Worm (Caenorhabditis elegans) whole organism, young adult: ENCODE results near the gene C28H8.7.

Experiments
- D2030.7 ChIP-seq: fragments of 200-800 bp; sonication (Bioruptor generic); IDR thresholded peaks from 2 replicates; pipeline ENCODE4 v1.3.6; 2022; ENCODE audit warnings: missing genetic modification reagents, missing genetic modification characterization, missing compliant biosample characterization
- F37B4.10 ChIP-seq: fragments of 200-800 bp; sonication (Bioruptor generic); IDR thresholded peaks from 2 replicates; pipeline ENCODE4 v1.3.6; 2022; ENCODE audit warnings: missing genetic modification characterization, missing compliant biosample characterization
- F39B2.1 ChIP-seq: fragments of 200-800 bp; sonication (Bioruptor generic); IDR thresholded peaks from 2 replicates; pipeline ENCODE4 v1.3.6; 2022; ENCODE audit warnings: missing genetic modification reagents, missing genetic modification characterization, missing compliant biosample characterization
- Y53G8AR.9 ChIP-seq: fragments of 200-800 bp; sonication (Bioruptor generic); conservative IDR thresholded peaks from 2 replicates; pipeline ENCODE4 v1.3.6; 2022; ENCODE audit warnings: missing genetic modification reagents, missing genetic modification characterization, missing compliant biosample characterization
- Y79H2A.3 ChIP-seq: fragments of 200-800 bp; sonication (Bioruptor generic); conservative IDR thresholded peaks from 2 replicates; pipeline ENCODE4 v1.3.6; 2022; ENCODE audit warnings: missing genetic modification reagents, missing genetic modification characterization, missing compliant biosample characterization
- ama-1 ChIP-seq, 3 experiments: fragments of 150-350 bp in 1 of 3; sonication (generic microtip) in 2 of 3; optimal IDR thresholded peaks; 2 replicates each; lab custom pipeline; 2014 to 2018; ENCODE audit warnings: missing biosample characterization in 2 of 3, missing genetic modification characterization in 2 of 3, missing genetic modification reagents in 2 of 3
- aptf-2 ChIP-seq: fragments of 200-800 bp; sonication (Bioruptor generic); conservative IDR thresholded peaks from 2 replicates; pipeline ENCODE4 v1.3.6; 2022; ENCODE audit warnings: missing genetic modification reagents, missing genetic modification characterization, missing compliant biosample characterization
- aptf-3 ChIP-seq: fragments of 200-800 bp; sonication (Bioruptor generic); IDR thresholded peaks from 2 replicates; pipeline ENCODE4 v1.3.6; 2022; ENCODE audit warnings: missing genetic modification characterization, missing compliant biosample characterization
- atf-7 ChIP-seq: sonication (generic microtip); optimal IDR thresholded peaks from 2 replicates; lab custom pipeline; 2017; ENCODE audit warnings: mild to moderate bottlenecking, missing genetic modification characterization, missing compliant biosample characterization
- athp-1 ChIP-seq: sonication (generic microtip); optimal IDR thresholded peaks from 2 replicates; lab custom pipeline; 2017; ENCODE audit warnings: mild to moderate bottlenecking, missing genetic modification characterization, missing compliant biosample characterization
- bed-2 ChIP-seq: fragments of 200-800 bp; sonication (Bioruptor generic); IDR thresholded peaks from 2 replicates; pipeline ENCODE4 v1.3.6; 2022; ENCODE audit warnings: missing genetic modification reagents, missing genetic modification characterization, missing compliant biosample characterization
- cebp-1 ChIP-seq, 2 experiments: fragments of 200-800 bp in 1 of 2; sonication (Bioruptor generic) in 1 of 2; sonication (generic microtip) in 1 of 2; IDR thresholded peaks in 1 of 2; optimal IDR thresholded peaks in 1 of 2; 2 replicates each; pipeline versions ENCODE4 v1.3.6 to Lab custom; 2017 to 2022; ENCODE audit warnings: missing compliant biosample characterization in 2 of 2, missing genetic modification characterization in 2 of 2, mild to moderate bottlenecking in 1 of 2, missing genetic modification reagents in 1 of 2, moderate library complexity in 1 of 2
- ceh-27 ChIP-seq: fragments of 200-800 bp; sonication (Bioruptor generic); optimal IDR thresholded peaks from 2 replicates; lab custom pipeline; 2018; ENCODE audit warnings: mild to moderate bottlenecking, missing genetic modification characterization, moderate library complexity, missing compliant biosample characterization
- ceh-79 ChIP-seq: sonication (generic microtip); optimal IDR thresholded peaks from 2 replicates; lab custom pipeline; 2017; ENCODE audit warnings: mild to moderate bottlenecking, missing genetic modification characterization, missing compliant biosample characterization
- ceh-91 ChIP-seq: fragments of 200-800 bp; sonication (Bioruptor generic); IDR thresholded peaks from 2 replicates; pipeline ENCODE4 v1.3.6; 2022; ENCODE audit warnings: missing genetic modification reagents, missing genetic modification characterization, missing compliant biosample characterization
- chd-7 ChIP-seq: sonication (generic microtip); optimal IDR thresholded peaks from 2 replicates; lab custom pipeline; 2016; ENCODE audit warnings: mild to moderate bottlenecking, missing genetic modification characterization, moderate library complexity, missing compliant biosample characterization
- dox-1 ChIP-seq: fragments of 200-800 bp; sonication (Bioruptor generic); IDR thresholded peaks from 2 replicates; pipeline ENCODE4 v1.3.6; 2022; ENCODE audit warnings: missing genetic modification reagents, missing genetic modification characterization, missing compliant biosample characterization
- dpl-1 ChIP-seq: fragments of 150-350 bp; optimal IDR thresholded peaks from 2 replicates; lab custom pipeline; 2014; ENCODE audit warnings: missing biosample characterization, missing genetic modification reagents, missing genetic modification characterization
- gei-17 ChIP-seq: fragments of 200-800 bp; sonication (Bioruptor generic); optimal IDR thresholded peaks from 2 replicates; lab custom pipeline; 2018; ENCODE audit warnings: mild to moderate bottlenecking, missing genetic modification characterization, missing compliant biosample characterization
- lag-1 ChIP-seq: fragments of 200-800 bp; sonication (Bioruptor generic); IDR thresholded peaks from 2 replicates; pipeline ENCODE4 v1.3.6; 2022; ENCODE audit warnings: missing genetic modification reagents, missing genetic modification characterization, missing compliant biosample characterization
- let-526 ChIP-seq: fragments of 200-800 bp; sonication (Bioruptor generic); IDR thresholded peaks from 2 replicates; pipeline ENCODE4 v1.3.6; 2022; ENCODE audit warnings: missing genetic modification reagents, missing genetic modification characterization, missing compliant biosample characterization
- let-607 ChIP-seq, 2 experiments: fragments of 200-800 bp in 1 of 2; sonication (Bioruptor generic) in 1 of 2; sonication (generic microtip) in 1 of 2; optimal IDR thresholded peaks; 2 replicates each; lab custom pipeline; 2016 to 2018; ENCODE audit warnings: mild to moderate bottlenecking in 2 of 2, missing compliant biosample characterization in 2 of 2, missing genetic modification characterization in 2 of 2, moderate library complexity in 2 of 2, missing genotype in 1 of 2
- lin-26 ChIP-seq: fragments of 200-800 bp; sonication (Bioruptor generic); IDR thresholded peaks from 2 replicates; pipeline ENCODE4 v1.3.6; 2022; ENCODE audit warnings: missing genetic modification reagents, missing genetic modification characterization, missing compliant biosample characterization
- lin-35 ChIP-seq, 3 experiments: fragments of 150-350 bp in 2 of 3; sonication (generic microtip) in 1 of 3; optimal IDR thresholded peaks; 2 replicates each; lab custom pipeline; 2014 to 2018; ENCODE audit warnings: missing biosample characterization in 3 of 3, missing genetic modification characterization in 3 of 3, missing genetic modification reagents in 3 of 3
- lin-40 ChIP-seq: sonication (generic microtip); optimal IDR thresholded peaks from 2 replicates; lab custom pipeline; 2016; ENCODE audit warnings: missing genetic modification characterization, mild to moderate bottlenecking, missing compliant biosample characterization, missing genotype, missing genetic modification reagents
- lsy-27 ChIP-seq: sonication (generic microtip); optimal IDR thresholded peaks from 2 replicates; lab custom pipeline; 2017; ENCODE audit warnings: missing genetic modification characterization, mild to moderate bottlenecking, missing compliant biosample characterization, antibody characterized with exemption, missing genotype, borderline replicate concordance; ENCODE audit not compliant: insufficient read depth
- madf-6 ChIP-seq: fragments of 200-800 bp; sonication (Bioruptor generic); IDR thresholded peaks from 2 replicates; pipeline ENCODE4 v1.3.6; 2022; ENCODE audit warnings: missing genetic modification reagents, missing genetic modification characterization, missing compliant biosample characterization
- mxl-1 ChIP-seq: sonication (generic microtip); optimal IDR thresholded peaks from 2 replicates; lab custom pipeline; 2016; ENCODE audit warnings: missing genetic modification characterization, missing compliant biosample characterization
- nhr-179 ChIP-seq: sonication (generic microtip); optimal IDR thresholded peaks from 2 replicates; lab custom pipeline; 2016; ENCODE audit warnings: mild to moderate bottlenecking, missing genetic modification characterization, missing compliant biosample characterization
- nhr-27 ChIP-seq: fragments of 200-800 bp; sonication (Bioruptor generic); optimal IDR thresholded peaks from 2 replicates; lab custom pipeline; 2018; ENCODE audit warnings: mild to moderate bottlenecking, missing genetic modification characterization, moderate library complexity, missing compliant biosample characterization
- nhr-80 ChIP-seq: sonication (generic microtip); optimal IDR thresholded peaks from 2 replicates; lab custom pipeline; 2016; ENCODE audit warnings: missing genetic modification characterization, missing compliant biosample characterization
- nhr-90 ChIP-seq: sonication (generic microtip); optimal IDR thresholded peaks from 2 replicates; lab custom pipeline; 2016; ENCODE audit warnings: missing genotype, mild to moderate bottlenecking, missing genetic modification characterization, missing compliant biosample characterization
- pbrm-1 ChIP-seq: fragments of 200-800 bp; sonication (Bioruptor generic); IDR thresholded peaks from 2 replicates; pipeline ENCODE4 v1.3.6; 2022; ENCODE audit warnings: missing genetic modification reagents, missing genetic modification characterization, missing compliant biosample characterization
- rcor-1 ChIP-seq: fragments of 200-800 bp; sonication (Bioruptor generic); IDR thresholded peaks from 2 replicates; pipeline ENCODE4 v1.3.6; 2022; ENCODE audit warnings: missing genetic modification reagents, missing genetic modification characterization, missing compliant biosample characterization
- sdz-38 ChIP-seq: sonication (generic microtip); optimal IDR thresholded peaks from 2 replicates; lab custom pipeline; 2016; ENCODE audit warnings: missing genotype, missing genetic modification characterization, missing compliant biosample characterization
- snpc-1.3 ChIP-seq: sonication (generic microtip); optimal IDR thresholded peaks from 2 replicates; lab custom pipeline; 2017; ENCODE audit warnings: missing genetic modification characterization, mild to moderate bottlenecking, missing compliant biosample characterization, antibody characterized with exemption, moderate library complexity, missing genotype, missing genetic modification reagents; ENCODE audit not compliant: insufficient read depth
- snpc-3.4 ChIP-seq: sonication (generic microtip); optimal IDR thresholded peaks from 2 replicates; lab custom pipeline; 2017; ENCODE audit warnings: missing genetic modification characterization, mild to moderate bottlenecking, missing compliant biosample characterization, antibody characterized with exemption, moderate library complexity, missing genotype, missing genetic modification reagents
- snpc-4 ChIP-seq, 5 experiments: fragments of 150-350 bp in 1 of 5; sonication (generic microtip) in 4 of 5; optimal IDR thresholded peaks; 2 replicates each; lab custom pipeline; 2014 to 2018; ENCODE audit warnings: missing genetic modification characterization in 5 of 5, missing biosample characterization in 3 of 5, antibody characterized with exemption in 2 of 5, mild to moderate bottlenecking in 2 of 5, missing compliant biosample characterization in 2 of 5, missing genotype in 2 of 5, moderate library complexity in 2 of 5, missing genetic modification reagents in 1 of 5
- tbp1 ChIP-seq: fragments of 200-800 bp; sonication (Bioruptor generic); optimal IDR thresholded peaks from 2 replicates; lab custom pipeline; 2018; ENCODE audit warnings: mild to moderate bottlenecking, missing genetic modification characterization, missing compliant biosample characterization
- tbx-9 ChIP-seq: sonication (generic microtip); optimal IDR thresholded peaks from 2 replicates; lab custom pipeline; 2016; ENCODE audit warnings: borderline replicate concordance, missing genetic modification characterization, inconsistent platforms, missing compliant biosample characterization
- tlf-1 ChIP-seq: fragments of 200-800 bp; sonication (Bioruptor generic); optimal IDR thresholded peaks from 2 replicates; lab custom pipeline; 2018; ENCODE audit warnings: mild to moderate bottlenecking, missing genetic modification characterization, missing compliant biosample characterization
- ztf-25 ChIP-seq: fragments of 200-800 bp; sonication (Bioruptor generic); IDR thresholded peaks from 2 replicates; pipeline ENCODE4 v1.3.6; 2022; ENCODE audit warnings: missing genetic modification reagents, missing genetic modification characterization, missing compliant biosample characterization
- ztf-26 ChIP-seq: sonication (generic microtip); optimal IDR thresholded peaks from 2 replicates; lab custom pipeline; 2017; ENCODE audit warnings: missing genetic modification characterization, missing compliant biosample characterization
- ztf-28 ChIP-seq: fragments of 200-800 bp; sonication (Bioruptor generic); IDR thresholded peaks from 2 replicates; pipeline ENCODE4 v1.3.6; 2022; ENCODE audit warnings: missing genetic modification reagents, missing genetic modification characterization, missing compliant biosample characterization
- ztf-3 ChIP-seq: fragments of 200-800 bp; sonication (Bioruptor generic); optimal IDR thresholded peaks from 2 replicates; lab custom pipeline; 2018; ENCODE audit warnings: mild to moderate bottlenecking, missing genetic modification characterization, missing compliant biosample characterization
- ztf-6 ChIP-seq: fragments of 200-800 bp; sonication (Bioruptor generic); IDR thresholded peaks from 2 replicates; pipeline ENCODE4 v1.3.6; 2022; ENCODE audit warnings: missing genetic modification reagents, missing genetic modification characterization, missing compliant biosample characterization

Gene C28H8.7

DNA sequence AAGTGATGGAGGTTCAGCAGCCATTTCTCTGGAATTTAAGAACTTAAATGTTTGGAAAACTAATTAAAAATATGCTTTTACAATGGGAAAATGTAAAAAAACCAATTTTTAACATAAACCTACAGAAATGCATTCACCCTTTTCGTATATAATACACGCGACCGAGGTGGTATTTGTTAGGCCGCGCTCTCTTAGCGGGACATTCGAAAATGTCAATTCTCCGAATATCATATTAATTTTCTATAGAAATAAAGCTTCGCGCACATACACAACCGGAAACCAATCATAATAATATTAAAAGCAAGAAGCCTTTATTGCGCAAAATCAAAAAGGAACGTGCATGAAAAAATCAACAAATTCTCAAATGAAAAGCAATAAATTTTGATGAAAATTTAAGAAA lies 33.6 kb downstream of the C28H8.7 start, which contains the start of gene ddx-23 (continued):
- TF ChIP-seq D2030.7 (GFP tag; lab: Robert Waterston, UW): no peak
- TF ChIP-seq ztf-28 (GFP tag; lab: Robert Waterston, UW): no peak
- no peak for TF ChIP-seq aptf-2 (GFP tag; lab: Robert Waterston, UW)
- TF ChIP-seq mxl-1 (tag; lab: Kevin White, UChicago): no peak
- no peak for TF ChIP-seq ztf-26 (tag; lab: Kevin White, UChicago)
- no peak for TF ChIP-seq lag-1
- TF ChIP-seq dox-1 (GFP tag; lab: Robert Waterston, UW): no peak
- TF ChIP-seq F37B4.10 (GFP tag; lab: Robert Waterston, UW): no peak
- TF ChIP-seq ztf-6: no peak
- TF ChIP-seq tbx-9 (tag; lab: Kevin White, UChicago): no peak
- no peak for TF ChIP-seq ceh-27
- no peak for TF ChIP-seq tlf-1
- no peak for TF ChIP-seq ztf-25 (GFP tag; lab: Robert Waterston, UW)
- no peak for TF ChIP-seq ceh-91 (GFP tag; lab: Robert Waterston, UW)
- peak; percentile 8 for TF ChIP-seq dpl-1
- TF ChIP-seq gei-17 (GFP tag; lab: Kevin White, UChicago): peak; percentile 12
- TF ChIP-seq athp-1 (tag; lab: Kevin White, UChicago): peak; percentile 19
- TF ChIP-seq lsy-27 (tag; lab: Kevin White, UChicago): no peak
- no peak for TF ChIP-seq nhr-179
- no peak for TF ChIP-seq sdz-38
- TF ChIP-seq snpc-1.3 (tag; lab: Kevin White, UChicago): no peak
- TF ChIP-seq chd-7 (tag; lab: Kevin White, UChicago): no peak
- TF ChIP-seq madf-6 (GFP tag; lab: Robert Waterston, UW): peak; percentile 68
- TF ChIP-seq bed-2 (GFP tag; lab: Robert Waterston, UW): no peak
- TF ChIP-seq ztf-3 (GFP tag; lab: Kevin White, UChicago): no peak
- peak; percentile 27 for TF ChIP-seq nhr-90 (tag; lab: Kevin White, UChicago)
- TF ChIP-seq nhr-27 (tag; lab: Kevin White, UChicago): no peak
- TF ChIP-seq nhr-80: no peak
- TF ChIP-seq Y79H2A.3: no peak
- 0 out of 2 replicates have a peak, but pooled peaks have one; percentile 51 for TF ChIP-seq aptf-3
- 0 out of 2 replicates have a peak, but pooled peaks have one; percentile 37 for TF ChIP-seq pbrm-1 (GFP tag; lab: Robert Waterston, UW)
- peak; percentile 45 for TF ChIP-seq tbp1 (GFP tag; lab: Kevin White, UChicago)
- TF ChIP-seq lin-35 (GFP tag; optimal IDR thresholded peaks at IDR 0.05; lab: Kevin White, UChicago): peak in 1 of 3 experiments; percentile 61
- TF ChIP-seq rcor-1: no peak
- TF ChIP-seq let-607 (tag; optimal IDR thresholded peaks at IDR 0.05; lab: Kevin White, UChicago): no peak
- TF ChIP-seq snpc-4 (GFP tag; optimal IDR thresholded peaks at IDR 0.05; lab: Kevin White, UChicago): no peak
- peak in 2 of 4 experiments; percentile 40 to 45 for TF ChIP-seq snpc-4 (tag; optimal IDR thresholded peaks at IDR 0.05; lab: Kevin White, UChicago)
- TF ChIP-seq atf-7: no peak
- peak; percentile 23 for TF ChIP-seq ama-1 (optimal IDR thresholded peaks at IDR 0.05; lab: Kevin White, UChicago)
- peak; percentile 14 to 53 for TF ChIP-seq ama-1 (GFP tag; optimal IDR thresholded peaks at IDR 0.05; lab: Kevin White, UChicago)
- TF ChIP-seq F39B2.1 (GFP tag; lab: Robert Waterston, UW): peak; percentile 68; the same call in 1 of the 2 replicates
- no peak for TF ChIP-seq cebp-1 (GFP tag; IDR thresholded peaks at IDR 0.05; lab: Robert Waterston, UW)
- TF ChIP-seq cebp-1 (tag; optimal IDR thresholded peaks at IDR 0.05; lab: Kevin White, UChicago): peak; percentile 39
- peak; percentile 69 for TF ChIP-seq snpc-3.4 (tag; lab: Kevin White, UChicago)
- TF ChIP-seq Y53G8AR.9 (GFP tag; lab: Robert Waterston, UW): no peak; the same call in 1 of the 2 replicates
- TF ChIP-seq lin-40 (tag; lab: Kevin White, UChicago): peak; percentile 9
- TF ChIP-seq lin-26 (GFP tag; lab: Robert Waterston, UW): peak; percentile 28; the same call in 1 of the 2 replicates
- TF ChIP-seq ceh-79 (tag; lab: Kevin White, UChicago): peak; percentile 39
- no peak for TF ChIP-seq let-526 (GFP tag; lab: Robert Waterston, UW)
